Worm (Caenorhabditis elegans): ENCODE data around the gene C17F4.12.

DNA sequence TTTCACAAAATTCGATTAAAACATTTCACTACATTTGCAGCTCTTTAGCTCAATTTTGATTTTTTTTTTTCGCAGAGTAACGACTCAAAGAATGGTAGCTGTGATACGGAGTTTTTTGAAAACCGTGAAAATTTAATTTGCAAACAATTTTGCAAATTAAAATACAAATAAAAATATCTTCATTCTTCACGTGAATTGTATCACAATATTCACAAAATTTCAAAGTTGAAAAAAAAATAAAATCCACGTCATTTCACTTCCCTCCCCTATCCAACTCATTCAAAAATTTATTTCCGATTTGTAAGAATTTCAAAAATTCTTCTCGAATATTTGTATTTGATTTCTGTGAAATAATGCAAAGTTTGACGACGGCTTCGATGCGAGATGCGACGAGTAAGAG lies 34.7 kb upstream of the C17F4.12 start, which contains the start of gene wht-4:
- TF ChIP-seq ama-1 (optimal IDR thresholded peaks at IDR 0.05): no peak
- no peak for TF ChIP-seq flt-1 (GFP tag; IDR thresholded peaks at IDR 0.05)
- TF ChIP-seq tra-4 (tag; optimal IDR thresholded peaks at IDR 0.05): no peak
- no peak for TF ChIP-seq sea-1 (GFP tag; conservative IDR thresholded peaks at IDR 0.05)
